Worm (Caenorhabditis elegans): ENCODE measurements around the gene str-93.

- TF ChIP-seq lir-3 (tag; optimal IDR thresholded peaks at IDR 0.05) (no peak), mdl-1 (tag; optimal IDR thresholded peaks at IDR 0.05) (no peak), nhr-76 (tag; optimal IDR thresholded peaks at IDR 0.05) (no peak), ZK546.5 (tag; optimal IDR thresholded peaks at IDR 0.05) (no peak)
Observed at ce11 chrV:17665906-17666305, 7.3 kb downstream of the str-93 start, which contains the start of gene F59A1.11.
